Fruit fly (Drosophila melanogaster) whole organism, pupa: ENCODE data around the gene CG10479.

Source experiments
- CG10348 ChIP-seq: fragments of 200-800 bp; sonication (Bioruptor generic); IDR thresholded peaks from 2 replicates; pipeline ENCODE4 v1.3.6; 2022; ENCODE audit warnings: missing biosample characterization, missing genetic modification characterization
- CG12605 ChIP-seq: fragments of 200-800 bp; sonication (Bioruptor generic); IDR thresholded peaks from 2 replicates; pipeline ENCODE4 v1.3.6; 2022; ENCODE audit warnings: missing biosample characterization, missing genetic modification characterization
- CG13204 ChIP-seq: fragments of 200-800 bp; sonication (Bioruptor generic); optimal IDR thresholded peaks from 2 replicates; lab custom pipeline; 2018; ENCODE audit warnings: missing biosample characterization, mild to moderate bottlenecking, missing genetic modification characterization, moderate library complexity
- CG14655 ChIP-seq: fragments of 200-800 bp; sonication (Bioruptor generic); optimal IDR thresholded peaks from 3 replicates; lab custom pipeline; 2017; ENCODE audit warnings: mild to moderate bottlenecking, missing biosample characterization, missing genetic modification reagents, missing genetic modification characterization
- CG15710 ChIP-seq: fragments of 200-800 bp; sonication (Bioruptor generic); optimal IDR thresholded peaks from 2 replicates; lab custom pipeline; 2018; ENCODE audit warnings: missing biosample characterization, mild to moderate bottlenecking, missing genetic modification characterization, moderate library complexity
- CG32121 ChIP-seq: fragments of 200-800 bp; sonication (Bioruptor generic); IDR thresholded peaks from 2 replicates; pipeline ENCODE4 v1.3.6; 2022; ENCODE audit warnings: missing biosample characterization, missing genetic modification characterization
- CG4496 ChIP-seq: fragments of 200-800 bp; sonication (Bioruptor generic); IDR thresholded peaks from 3 replicates; pipeline ENCODE4 v1.3.6; 2022; ENCODE audit warnings: missing biosample characterization, missing genetic modification characterization
- CG8159 ChIP-seq: fragments of 200-800 bp; sonication (Bioruptor generic); optimal IDR thresholded peaks from 3 replicates; lab custom pipeline; 2018; ENCODE audit warnings: missing biosample characterization, mild to moderate bottlenecking, missing genetic modification characterization, moderate library complexity
- CG8301 ChIP-seq: fragments of 200-800 bp; sonication (Bioruptor generic); optimal IDR thresholded peaks from 2 replicates; lab custom pipeline; 2018; ENCODE audit warnings: missing biosample characterization, mild to moderate bottlenecking, missing genetic modification characterization
- CG9948 ChIP-seq: fragments of 200-800 bp; sonication (Bioruptor generic); optimal IDR thresholded peaks from 2 replicates; lab custom pipeline; 2018; ENCODE audit warnings: missing biosample characterization, mild to moderate bottlenecking, missing genetic modification characterization, moderate library complexity
- D1 ChIP-seq: fragments of 200-800 bp; sonication (Bioruptor generic); optimal IDR thresholded peaks from 2 replicates; lab custom pipeline; 2018; ENCODE audit warnings: missing biosample characterization, mild to moderate bottlenecking, missing genetic modification characterization, moderate library complexity
- EcR ChIP-seq: fragments of 200-800 bp; sonication (Bioruptor generic); optimal IDR thresholded peaks from 3 replicates; lab custom pipeline; 2019; ENCODE audit warnings: missing biosample characterization, missing genetic modification characterization, mild to moderate bottlenecking, moderate library complexity, missing genetic modification reagents
- Ets98B ChIP-seq: fragments of 200-800 bp; sonication (Bioruptor generic); IDR thresholded peaks from 2 replicates; pipeline ENCODE4 v1.3.6; 2022; ENCODE audit warnings: missing biosample characterization, missing genetic modification characterization
- Snoo ChIP-seq: fragments of 200-800 bp; sonication (Bioruptor generic); optimal IDR thresholded peaks from 3 replicates; lab custom pipeline; 2017; ENCODE audit warnings: missing biosample characterization, mild to moderate bottlenecking, missing genetic modification characterization, inconsistent platforms
- fd96Ca ChIP-seq: fragments of 200-800 bp; sonication (Bioruptor generic); IDR thresholded peaks from 3 replicates; pipeline ENCODE4 v1.3.6; 2022; ENCODE audit warnings: missing biosample characterization, missing genetic modification characterization
- gl ChIP-seq: fragments of 200-800 bp; sonication (Bioruptor generic); optimal IDR thresholded peaks from 2 replicates; lab custom pipeline; 2018; ENCODE audit warnings: missing biosample characterization, mild to moderate bottlenecking, missing genetic modification characterization
- rn ChIP-seq: fragments of 200-800 bp; sonication (Bioruptor generic); IDR thresholded peaks from 2 replicates; pipeline ENCODE4 v1.3.6; 2022; ENCODE audit warnings: missing biosample characterization, missing genetic modification characterization

Gene CG10479

DNA sequence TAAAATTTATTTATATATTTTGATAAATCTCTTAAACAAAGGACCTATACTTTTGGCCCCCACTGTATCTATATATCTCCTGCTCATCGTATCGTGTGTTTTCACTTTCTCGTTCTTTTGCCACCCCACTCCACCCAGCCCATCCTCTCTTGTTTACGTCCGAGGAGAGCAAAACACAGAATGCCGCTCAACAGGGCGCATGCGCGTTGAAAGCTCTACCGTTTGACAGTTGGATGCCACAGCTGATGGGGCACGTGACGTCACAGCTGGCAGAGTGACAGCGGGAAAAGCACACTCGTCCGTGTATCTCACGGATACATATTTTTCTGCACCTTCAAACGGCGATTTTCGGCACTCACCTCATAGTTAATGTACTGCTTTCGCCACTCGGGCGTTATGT lies 55.0 kb downstream of the CG10479 start:
- TF ChIP-seq rn (GFP tag; lab: Robert Waterston, UW): no peak
- no peak for TF ChIP-seq CG14655 (GFP tag; lab: Kevin White, UChicago)
- no peak for TF ChIP-seq CG13204
- TF ChIP-seq D1: no peak
- no peak for TF ChIP-seq CG10348
- no peak for TF ChIP-seq CG8159 (tag; lab: Kevin White, UChicago)
- no peak for TF ChIP-seq CG12605 (GFP tag; lab: Robert Waterston, UW)
- TF ChIP-seq CG4496 (GFP tag; lab: Robert Waterston, UW): no peak
- no peak for TF ChIP-seq CG8301 (tag; lab: Kevin White, UChicago)
- TF ChIP-seq fd96Ca (GFP tag; lab: Robert Waterston, UW): no peak
- no peak for TF ChIP-seq Snoo
- TF ChIP-seq gl (tag; lab: Kevin White, UChicago): no peak
- no peak for TF ChIP-seq CG15710 (tag; lab: Kevin White, UChicago)
- no peak for TF ChIP-seq EcR
- no peak for TF ChIP-seq Ets98B
- no peak for TF ChIP-seq CG9948 (tag; lab: Kevin White, UChicago)
- no peak for TF ChIP-seq CG32121
